Worm (Caenorhabditis elegans): ENCODE measurements around the gene neg-1.

Gene neg-1

DNA sequence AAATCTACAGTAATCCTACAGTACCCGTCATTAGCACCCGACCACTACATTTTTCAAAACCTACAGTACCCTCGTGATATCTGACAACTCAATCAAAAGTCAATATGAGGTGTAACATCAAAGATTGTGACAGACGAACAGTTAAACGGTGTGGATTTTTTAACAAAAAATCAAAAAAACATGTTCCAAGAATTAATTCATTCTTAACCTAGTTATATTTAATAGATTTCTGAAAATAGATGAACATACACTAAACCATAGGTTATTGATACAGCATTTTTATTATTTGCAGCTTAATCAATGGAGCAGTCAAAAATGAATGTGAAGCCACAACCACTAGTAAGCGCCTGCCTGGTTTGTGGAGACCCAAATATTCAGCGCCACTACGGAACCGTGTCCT lies 32.8 kb upstream of the neg-1 start, which contains the start of gene nhr-118:
Gene nhr-118 (plus strand): TSS at position 301 of the 400 bp plus-strand sequence.
- peak; percentile 9 for TF ChIP-seq aha-1 (tag)
- no peak for TF ChIP-seq Y5F2A.4 (GFP tag; optimal IDR thresholded peaks at IDR 0.05)

DNA sequence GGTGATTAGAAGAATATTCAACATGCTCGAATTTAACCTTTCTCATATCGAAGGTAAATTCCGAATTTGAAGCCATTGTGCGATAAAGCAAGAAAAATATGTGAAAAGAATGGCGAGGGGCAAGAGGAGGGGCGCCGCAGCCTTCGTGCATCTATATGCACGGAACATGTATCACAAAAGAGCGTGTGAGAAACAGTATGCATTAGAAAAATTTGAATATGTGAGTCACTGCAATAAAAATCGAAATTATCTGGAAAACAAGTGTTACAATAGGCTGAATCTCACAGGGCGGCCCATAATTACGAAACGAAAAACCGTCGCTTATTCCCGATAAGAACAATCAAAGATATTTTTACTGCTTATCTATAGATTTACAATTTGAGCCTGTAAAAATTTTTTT lies 27.2 kb upstream of the neg-1 start, which contains the start of gene F13A2.5:
Gene F13A2.5 (minus strand): TSS at position 101 of the 400 bp plus-strand sequence.
- no peak for TF ChIP-seq nhr-6 (tag; optimal IDR thresholded peaks at IDR 0.05)
- TF ChIP-seq tra-1 (GFP tag; IDR thresholded peaks at IDR 0.05): no peak
- peak; percentile 1 for TF ChIP-seq aha-1 (tag)

DNA sequence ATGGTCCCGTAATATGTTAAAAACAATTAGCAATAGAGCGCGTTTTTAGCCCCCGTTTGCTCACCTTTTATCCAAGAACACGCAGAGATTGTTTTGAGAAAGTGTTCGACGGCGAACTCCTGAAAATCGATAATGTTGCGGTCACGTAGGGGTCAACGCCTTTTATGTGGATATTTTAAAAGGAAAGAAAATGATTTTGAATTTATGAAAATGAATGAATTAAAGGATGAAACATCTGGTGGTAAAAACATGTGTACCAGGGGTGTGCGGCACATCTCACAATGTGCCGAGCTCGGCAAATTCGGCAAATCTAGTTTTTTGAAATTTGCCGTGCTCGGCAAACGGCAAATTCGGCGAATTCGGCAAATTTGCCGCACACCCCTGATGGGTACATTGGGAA lies 25.4 kb upstream of the neg-1 start, which contains the start of gene F13A2.4:
Gene F13A2.4 (minus strand): TSS at position 101 of the 400 bp plus-strand sequence.
- TF ChIP-seq nhr-11 (tag; optimal IDR thresholded peaks at IDR 0.05) (no peak), zip-2 (tag; optimal IDR thresholded peaks at IDR 0.05) (no peak), zip-11 (GFP tag; IDR thresholded peaks at IDR 0.05) (no peak)

DNA sequence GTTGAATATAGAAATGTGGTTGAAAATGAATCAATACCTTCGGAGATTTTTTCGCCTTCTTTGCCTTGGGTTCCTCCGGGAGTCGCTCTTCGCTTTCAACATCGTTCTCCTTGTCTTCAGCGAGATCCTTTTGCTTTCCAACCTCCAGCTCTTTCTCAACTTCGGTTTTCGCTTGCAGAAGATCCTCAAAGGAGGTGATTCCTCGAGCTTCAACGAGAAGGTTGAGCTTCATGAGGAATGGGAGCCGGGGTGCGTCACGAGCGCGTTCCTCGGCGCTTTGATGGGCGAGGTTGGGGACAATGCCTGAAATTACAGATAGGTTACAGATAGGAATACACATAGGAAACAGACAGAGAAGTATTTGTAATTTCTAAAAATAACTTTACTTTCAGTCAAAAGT lies 24.2 kb upstream of the neg-1 start:
- TF ChIP-seq set-16 (GFP tag; IDR thresholded peaks at IDR 0.05): peak; percentile 61; the same call in 1 of the 2 replicates
- TF ChIP-seq zfp-3 (GFP tag; conservative IDR thresholded peaks at IDR 0.05): no peak
- TF ChIP-seq mxl-3 (GFP tag; optimal IDR thresholded peaks at IDR 0.05): no peak
- TF ChIP-seq nhr-25 (tag; optimal IDR thresholded peaks at IDR 0.05; ENCODE audit: borderline replicate concordance, insufficient read depth): no peak

DNA sequence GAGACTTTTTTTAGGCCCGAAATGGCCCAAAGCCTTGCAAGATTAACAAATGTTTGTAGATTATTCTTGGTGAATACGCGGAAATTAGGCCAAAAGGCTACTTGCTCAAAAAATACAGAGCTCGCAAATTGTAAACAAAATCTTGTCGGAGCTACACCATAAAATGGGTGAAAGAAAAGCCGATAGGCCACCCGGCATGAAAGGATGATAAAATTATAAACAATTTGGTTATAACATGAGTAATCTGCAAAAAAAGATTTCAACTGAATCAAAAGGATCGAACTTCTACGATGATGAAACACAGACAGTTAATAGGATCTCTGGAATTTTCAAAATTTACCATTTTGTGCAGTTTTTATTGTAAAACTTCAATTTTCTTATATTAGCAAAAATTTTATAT lies 23.5 kb upstream of the neg-1 start:
- TF ChIP-seq nhr-111 (GFP tag; optimal IDR thresholded peaks at IDR 0.05) (no peak), aha-1 (tag) (peak; percentile 93)

DNA sequence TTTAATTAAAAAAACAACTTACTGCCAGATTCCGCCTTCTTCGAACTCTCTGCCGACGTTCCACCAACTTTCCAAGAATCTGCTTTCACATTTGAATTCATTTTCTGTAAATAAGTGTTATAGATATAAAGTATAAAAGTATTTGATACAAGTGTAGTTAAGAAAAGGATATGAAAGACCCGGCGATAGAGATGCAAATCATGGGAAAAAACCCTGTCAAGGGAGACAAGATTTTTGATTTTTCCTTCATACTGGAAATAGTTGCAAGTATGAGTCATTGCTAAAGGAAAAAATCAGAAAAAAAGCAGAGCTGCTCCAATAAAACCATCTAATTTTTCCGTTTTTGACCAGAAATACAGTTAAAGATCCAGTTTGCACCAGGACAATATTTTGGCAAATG lies 21.6 kb upstream of the neg-1 start, which contains the start of gene F13A2.3:
Gene F13A2.3 (minus strand): TSS at position 101 of the 400 bp plus-strand sequence.
- TF ChIP-seq F10B5.3 (tag; optimal IDR thresholded peaks at IDR 0.05) (no peak), lin-13 (GFP tag; optimal IDR thresholded peaks at IDR 0.05) (no peak), nhr-41 (GFP tag; IDR thresholded peaks at IDR 0.05) (no peak), lin-39 (tag; optimal IDR thresholded peaks at IDR 0.05) (no peak), Y5F2A.4 (GFP tag; optimal IDR thresholded peaks at IDR 0.05) (no peak), F44E2.7 (GFP tag; IDR thresholded peaks at IDR 0.05) (no peak), tag-97 (GFP tag; IDR thresholded peaks at IDR 0.05) (no peak), attf-4 (tag; optimal IDR thresholded peaks at IDR 0.05) (no peak), pha-4 (GFP tag; IDR thresholded peaks at IDR 0.05) (no peak), pha-4 (tag; optimal IDR thresholded peaks at IDR 0.05) (no peak), spr-3 (GFP tag; optimal IDR thresholded peaks at IDR 0.05) (no peak), lin-38 (GFP tag; IDR thresholded peaks at IDR 0.05) (no peak), mep-1 (tag; optimal IDR thresholded peaks at IDR 0.05) (no peak), T20F7.1 (GFP tag; optimal IDR thresholded peaks at IDR 0.05) (no peak), fkh-10 (GFP tag; optimal IDR thresholded peaks at IDR 0.05) (no peak), gei-8 (GFP tag; optimal IDR thresholded peaks at IDR 0.05) (no peak), nhr-10 (tag; optimal IDR thresholded peaks at IDR 0.05) (no peak), nhr-28 (tag; optimal IDR thresholded peaks at IDR 0.05) (no peak), hlh-11 (tag; optimal IDR thresholded peaks at IDR 0.05) (no peak)

DNA sequence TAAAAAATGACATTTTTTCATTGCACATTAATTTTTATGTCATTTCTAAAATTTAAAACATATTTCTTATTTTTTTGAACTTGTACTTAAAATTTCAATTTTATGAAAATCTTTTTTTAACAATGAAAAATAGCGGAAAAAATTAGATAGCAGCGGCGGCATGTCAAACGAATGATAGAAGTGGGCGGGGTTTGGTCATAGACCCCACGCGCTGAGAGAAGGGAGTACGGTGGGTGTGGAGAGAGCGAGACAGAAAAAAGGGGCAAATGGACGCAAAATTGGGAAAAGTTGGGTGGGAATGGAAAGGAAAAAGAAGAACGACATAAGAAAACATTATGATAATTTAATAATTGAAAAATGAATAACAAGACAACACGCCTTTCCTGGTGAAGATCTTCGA lies 13.2 kb upstream of the neg-1 start:
- TF ChIP-seq gei-8 (GFP tag; optimal IDR thresholded peaks at IDR 0.05) (no peak), tra-1 (GFP tag; IDR thresholded peaks at IDR 0.05) (no peak)

All from whole organism, L4 larva.